Fruit fly (Drosophila melanogaster): Measurements from ENCODE around the gene amx.
A peak's percentile ranks its signal among the peaks of the same experiment; 100 is the strongest.

Gene amx

DNA sequence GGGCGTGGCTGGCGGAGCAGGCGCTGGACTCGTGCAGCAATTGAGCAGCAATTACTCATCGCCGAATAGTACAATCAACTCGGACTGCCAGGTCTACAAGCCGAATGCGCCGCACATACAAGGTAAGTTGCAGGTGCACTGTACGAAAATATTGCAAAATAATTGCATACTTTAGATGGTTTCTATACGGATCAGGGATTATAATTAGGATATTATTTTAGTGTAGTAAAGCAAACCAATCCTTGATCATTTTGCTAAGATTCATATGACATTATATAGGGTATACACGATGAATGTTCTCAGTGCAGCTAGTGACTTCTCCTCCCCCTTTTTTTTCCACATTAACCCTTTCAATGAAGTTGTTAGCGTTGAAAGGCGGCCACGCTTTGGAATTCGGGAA, 48.4 kb upstream of the amx start (continued):
- TF ChIP-seq CG15479 (GFP tag; optimal IDR thresholded peaks at IDR 0.05) (no peak), CG9727 (GFP tag; optimal IDR thresholded peaks at IDR 0.05) (peak; percentile 31), CG17829 (tag; optimal IDR thresholded peaks at IDR 0.05) (peak; percentile 15), Drgx (GFP tag; IDR thresholded peaks at IDR 0.05) (no peak), CG4424 (GFP tag; optimal IDR thresholded peaks at IDR 0.05) (peak; percentile 33), CG3726 (GFP tag; IDR thresholded peaks at IDR 0.05) (no peak), Chrac-16 (GFP tag; optimal IDR thresholded peaks at IDR 0.05) (peak; percentile 6), Ptx1 (GFP tag; IDR thresholded peaks at IDR 0.05) (peak; percentile 22; the same call in 1 of the 2 replicates), CG7372 (GFP tag; IDR thresholded peaks at IDR 0.05) (no peak), CoRest (tag; optimal IDR thresholded peaks at IDR 0.05) (peak; percentile 0), CG7839 (tag; optimal IDR thresholded peaks at IDR 0.05) (peak; percentile 31), twi (tag; optimal IDR thresholded peaks at IDR 0.05) (no peak), CG12391 (tag; optimal IDR thresholded peaks at IDR 0.05) (peak; percentile 35), zen (tag; optimal IDR thresholded peaks at IDR 0.05) (no peak), CG1529 (GFP tag; optimal IDR thresholded peaks at IDR 0.05) (peak; percentile 13), dmrt11E (tag; optimal IDR thresholded peaks at IDR 0.05) (peak; percentile 61), row (GFP tag; IDR thresholded peaks at IDR 0.05) (peak; percentile 52), CG6689 (GFP tag; IDR thresholded peaks at IDR 0.05) (peak; percentile 44; the same call in 1 of the 2 replicates), hb (GFP tag; IDR thresholded peaks at IDR 0.05; ENCODE audit: partially characterized antibody) (no peak), vvl (GFP tag; IDR thresholded peaks at IDR 0.05) (peak; percentile 72), CG15601 (tag; optimal IDR thresholded peaks at IDR 0.05) (peak; percentile 36), dm (GFP tag; optimal IDR thresholded peaks at IDR 0.05) (no peak), prd (optimal IDR thresholded peaks at IDR 0.05) (no peak), prd (GFP tag; IDR thresholded peaks at IDR 0.05) (peak; percentile 59; the same call in 2 of the 3 replicates), otp (GFP tag; IDR thresholded peaks at IDR 0.05) (0 out of 3 replicates have a peak, but pooled peaks have one; percentile 46), CG1603 (tag; optimal IDR thresholded peaks at IDR 0.05) (peak; percentile 71), nom (GFP tag; optimal IDR thresholded peaks at IDR 0.05) (no peak), CG4707 (GFP tag; optimal IDR thresholded peaks at IDR 0.05) (no peak), psq (GFP tag; optimal IDR thresholded peaks at IDR 0.05) (no peak), E2f2 (GFP tag; IDR thresholded peaks at IDR 0.05) (no peak), danr (GFP tag; IDR thresholded peaks at IDR 0.05) (no peak), CG14667 (GFP tag; IDR thresholded peaks at IDR 0.05) (no peak)

DNA sequence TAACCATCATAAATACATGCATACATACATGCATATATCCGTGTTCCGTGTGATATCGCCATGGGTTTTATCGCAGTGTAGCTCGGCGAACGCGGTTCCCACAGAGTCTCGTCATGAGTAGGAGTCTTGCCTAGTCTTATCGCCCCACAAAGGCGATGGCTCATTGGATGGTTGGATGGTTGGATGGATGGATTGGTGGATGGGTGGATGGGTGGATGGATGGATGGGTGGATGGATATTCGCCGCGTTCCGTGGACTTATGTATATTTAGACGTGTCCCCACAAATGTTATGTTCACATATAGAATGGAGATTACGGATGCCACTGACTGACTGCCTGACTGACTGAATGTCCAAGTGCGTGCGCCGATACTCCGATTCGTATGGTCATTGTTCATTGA, 44.1 kb upstream of the amx start:
- TF ChIP-seq CG6654 (GFP tag; optimal IDR thresholded peaks at IDR 0.05) (no peak), CG8281 (tag; optimal IDR thresholded peaks at IDR 0.05) (peak; percentile 98)

DNA sequence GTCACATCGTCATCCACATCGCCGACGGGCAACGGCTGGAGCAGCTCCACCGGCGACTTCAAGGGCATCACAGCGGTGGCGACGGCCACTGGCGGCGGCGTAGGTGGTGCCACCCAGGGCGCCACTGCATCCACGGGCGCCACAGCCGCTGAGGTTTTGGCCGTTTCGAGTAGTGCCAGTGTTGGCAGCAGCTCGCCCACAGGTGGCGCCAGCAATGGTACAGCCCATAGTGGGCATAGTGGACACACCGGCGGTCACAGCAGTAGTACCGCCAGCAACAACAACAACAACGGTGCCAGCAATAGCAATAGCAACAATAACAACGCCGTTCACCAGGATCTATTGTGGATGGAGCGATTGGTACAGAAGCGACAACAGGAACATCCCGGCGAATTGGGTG, 39.2 kb upstream of the amx start:
- TF ChIP-seq CG1647 (GFP tag; optimal IDR thresholded peaks at IDR 0.05): no peak
- TF ChIP-seq tin (GFP tag; optimal IDR thresholded peaks at IDR 0.05): no peak
- peak; percentile 87 for TF ChIP-seq CTCF (GFP tag; optimal IDR thresholded peaks at IDR 0.05)
- TF ChIP-seq Opbp (GFP tag; IDR thresholded peaks at IDR 0.05; ENCODE audit: partially characterized antibody): no peak
- TF ChIP-seq Drgx (GFP tag; IDR thresholded peaks at IDR 0.05): no peak
- peak; percentile 59 for TF ChIP-seq CG10979 (tag; optimal IDR thresholded peaks at IDR 0.05)
- TF ChIP-seq CG4360 (GFP tag; IDR thresholded peaks at IDR 0.05): peak; percentile 44; the same call in 1 of the 2 replicates
- no peak for TF ChIP-seq CG2202 (tag; optimal IDR thresholded peaks at IDR 0.05)
- TF ChIP-seq Lim3 (GFP tag; IDR thresholded peaks at IDR 0.05): no peak
- TF ChIP-seq CG14965 (GFP tag; optimal IDR thresholded peaks at IDR 0.05; ENCODE audit: borderline replicate concordance): peak; percentile 31

Data from whole organism, embryonic.